Fruit fly (Drosophila melanogaster) whole organism, embryonic: ENCODE measurements around the gene Polr2F.

Experiments
- B-H1 ChIP-seq: fragments of 200-800 bp; sonication (Bioruptor generic); IDR thresholded peaks from 3 replicates; pipeline ENCODE4 v1.3.6; 2022; ENCODE audit warnings: missing biosample characterization, missing genetic modification characterization
- BEAF-32 ChIP-seq: fragments of 200-800 bp; sonication (Bioruptor generic); optimal IDR thresholded peaks from 3 replicates; lab custom pipeline; 2017; ENCODE audit warnings: missing biosample characterization, missing genetic modification characterization, mild to moderate bottlenecking, moderate library complexity, missing genetic modification reagents
- CG1024 ChIP-seq: fragments of 200-800 bp; sonication (Bioruptor generic); IDR thresholded peaks from 2 replicates; pipeline ENCODE4 v1.3.6; 2022; ENCODE audit warnings: missing biosample characterization, missing genetic modification characterization
- CG10267 ChIP-seq: fragments of 200-800 bp; sonication (Bioruptor generic); optimal IDR thresholded peaks from 2 replicates; lab custom pipeline; 2018; ENCODE audit warnings: missing biosample characterization, mild to moderate bottlenecking, missing genetic modification characterization, moderate library complexity
- CG10274 ChIP-seq: fragments of 200-800 bp; sonication (Bioruptor generic); optimal IDR thresholded peaks from 3 replicates; lab custom pipeline; 2017; ENCODE audit warnings: missing biosample characterization, mild to moderate bottlenecking, missing genetic modification characterization
- CG11093 ChIP-seq: fragments of 200-800 bp; sonication (Bioruptor generic); IDR thresholded peaks from 3 replicates; pipeline ENCODE4 v1.3.6; 2022; ENCODE audit warnings: missing biosample characterization, missing genetic modification characterization
- CG11695 ChIP-seq: fragments of 200-800 bp; sonication (Bioruptor generic); IDR thresholded peaks from 3 replicates; pipeline ENCODE4 v1.3.6; 2022; ENCODE audit warnings: missing biosample characterization, missing genetic modification characterization
- CG13624 ChIP-seq: fragments of 200-800 bp; sonication (Bioruptor generic); optimal IDR thresholded peaks from 2 replicates; lab custom pipeline; 2016; ENCODE audit warnings: missing biosample characterization, missing genetic modification characterization
- CG13775 ChIP-seq: fragments of 200-800 bp; sonication (Bioruptor generic); optimal IDR thresholded peaks from 3 replicates; lab custom pipeline; 2017; ENCODE audit warnings: missing biosample characterization, mild to moderate bottlenecking, missing genetic modification characterization
- CG14710 ChIP-seq: fragments of 200-800 bp; sonication (Bioruptor generic); optimal IDR thresholded peaks from 3 replicates; lab custom pipeline; 2019; ENCODE audit warnings: missing biosample characterization, mild to moderate bottlenecking, missing genetic modification characterization, moderate library complexity
- CG16815 ChIP-seq: fragments of 200-800 bp; sonication (Bioruptor generic); optimal IDR thresholded peaks from 3 replicates; lab custom pipeline; 2017; ENCODE audit warnings: missing biosample characterization, mild to moderate bottlenecking, missing genetic modification characterization
- CG17361 ChIP-seq: fragments of 200-800 bp; sonication (Bioruptor generic); IDR thresholded peaks from 3 replicates; pipeline ENCODE4 v1.3.6; 2022; ENCODE audit warnings: missing biosample characterization, missing genetic modification characterization
- CG17829 ChIP-seq: fragments of 200-800 bp; optimal IDR thresholded peaks from 2 replicates; lab custom pipeline; 2019; ENCODE audit warnings: missing biosample characterization, mild to moderate bottlenecking, missing genetic modification characterization, moderate library complexity
- CG1832 ChIP-seq: fragments of 200-800 bp; sonication (Bioruptor generic); optimal IDR thresholded peaks from 2 replicates; lab custom pipeline; 2017; ENCODE audit warnings: missing biosample characterization, mild to moderate bottlenecking, missing genetic modification characterization, inconsistent platforms
- CG2116 ChIP-seq: fragments of 200-800 bp; sonication (Bioruptor generic); optimal IDR thresholded peaks from 3 replicates; lab custom pipeline; 2018; ENCODE audit warnings: missing biosample characterization, mild to moderate bottlenecking, missing genetic modification characterization
- CG3065 ChIP-seq: fragments of 200-800 bp; sonication (Bioruptor generic); optimal IDR thresholded peaks from 2 replicates; lab custom pipeline; 2016; ENCODE audit warnings: missing biosample characterization, missing genetic modification characterization
- CG32767 ChIP-seq: fragments of 200-800 bp; sonication (Bioruptor generic); IDR thresholded peaks from 2 replicates; pipeline ENCODE4 v1.3.6; 2022; ENCODE audit warnings: missing biosample characterization, missing genetic modification characterization
- CG34422 ChIP-seq: fragments of 200-800 bp; sonication (Bioruptor generic); IDR thresholded peaks from 3 replicates; pipeline ENCODE4 v1.3.6; 2022; ENCODE audit warnings: missing biosample characterization, missing genetic modification characterization
- CG4424 ChIP-seq: fragments of 200-800 bp; sonication (Bioruptor generic); optimal IDR thresholded peaks from 3 replicates; lab custom pipeline; 2016; ENCODE audit warnings: missing biosample characterization, missing genetic modification characterization
- CG6791 ChIP-seq: fragments of 200-800 bp; sonication (Bioruptor generic); IDR thresholded peaks from 3 replicates; pipeline ENCODE4 v1.3.6; 2022; ENCODE audit warnings: missing biosample characterization, missing genetic modification characterization; ENCODE audit not compliant: partially characterized antibody
- CG7556 ChIP-seq: fragments of 200-800 bp; sonication (Bioruptor generic); optimal IDR thresholded peaks from 2 replicates; lab custom pipeline; 2017; ENCODE audit warnings: missing biosample characterization, mild to moderate bottlenecking, missing genetic modification characterization
- CG8290 ChIP-seq, 3 experiments: fragments of 200-800 bp; sonication (Bioruptor generic); optimal IDR thresholded peaks; 2 replicates each; lab custom pipeline; 2016 to 2019; ENCODE audit warnings: missing biosample characterization in 3 of 3, missing genetic modification characterization in 3 of 3, mild to moderate bottlenecking in 2 of 3, moderate library complexity in 1 of 3
- CG9437 ChIP-seq: fragments of 200-800 bp; sonication (Bioruptor generic); optimal IDR thresholded peaks from 2 replicates; lab custom pipeline; 2018; ENCODE audit warnings: missing biosample characterization, mild to moderate bottlenecking, missing genetic modification characterization
- CG9727 ChIP-seq: fragments of 200-800 bp; sonication (Bioruptor generic); optimal IDR thresholded peaks from 3 replicates; lab custom pipeline; 2017; ENCODE audit warnings: missing biosample characterization, mild to moderate bottlenecking, missing genetic modification characterization
- CrebB ChIP-seq: fragments of 200-800 bp; sonication (Bioruptor generic); optimal IDR thresholded peaks from 3 replicates; lab custom pipeline; 2018; ENCODE audit warnings: missing biosample characterization, mild to moderate bottlenecking, missing genetic modification characterization
- D19A ChIP-seq: fragments of 200-800 bp; optimal IDR thresholded peaks from 3 replicates; lab custom pipeline; 2019; ENCODE audit warnings: missing biosample characterization, mild to moderate bottlenecking, missing genetic modification characterization, moderate library complexity
- E2f2 ChIP-seq: fragments of 200-800 bp; sonication (Bioruptor generic); IDR thresholded peaks from 2 replicates; pipeline ENCODE4 v1.3.6; 2022; ENCODE audit warnings: missing biosample characterization, missing genetic modification characterization
- Hand ChIP-seq: fragments of 200-800 bp; sonication (Bioruptor generic); optimal IDR thresholded peaks from 2 replicates; lab custom pipeline; 2017; ENCODE audit warnings: mild to moderate bottlenecking, missing biosample characterization, missing genetic modification reagents, missing genetic modification characterization
- Hr3 ChIP-seq: fragments of 200-800 bp; sonication (Bioruptor generic); optimal IDR thresholded peaks from 3 replicates; lab custom pipeline; 2016; ENCODE audit warnings: missing biosample characterization, missing genetic modification characterization
- Hr39 ChIP-seq: fragments of >200 bp; optimal IDR thresholded peaks from 2 replicates; lab custom pipeline; 2017
- Hr51 ChIP-seq, 2 experiments: fragments of 200-800 bp; sonication (Bioruptor generic); optimal IDR thresholded peaks; 2 replicates in 1 of 2; 3 replicates in 1 of 2; lab custom pipeline; 2016 to 2018; ENCODE audit warnings: missing biosample characterization in 2 of 2, missing genetic modification characterization in 2 of 2, mild to moderate bottlenecking in 1 of 2, moderate library complexity in 1 of 2
- MESR4 ChIP-seq: fragments of 200-800 bp; sonication (Bioruptor generic); optimal IDR thresholded peaks from 2 replicates; lab custom pipeline; 2018; ENCODE audit warnings: missing biosample characterization, mild to moderate bottlenecking, missing genetic modification characterization, moderate library complexity
- Nf-YC ChIP-seq: fragments of 200-800 bp; optimal IDR thresholded peaks from 3 replicates; lab custom pipeline; 2019; ENCODE audit warnings: missing biosample characterization, mild to moderate bottlenecking, missing genetic modification characterization, moderate library complexity
- Optix ChIP-seq: fragments of 200-800 bp; sonication (Bioruptor generic); IDR thresholded peaks from 3 replicates; pipeline ENCODE4 v1.3.6; 2022; ENCODE audit warnings: missing biosample characterization, missing genetic modification characterization
- Sin3A ChIP-seq: fragments of >200 bp; optimal IDR thresholded peaks from 2 replicates; lab custom pipeline; 2018
- YL-1 ChIP-seq: fragments of 200-800 bp; sonication (Bioruptor generic); optimal IDR thresholded peaks from 3 replicates; lab custom pipeline; 2017; ENCODE audit warnings: missing biosample characterization, mild to moderate bottlenecking, missing genetic modification characterization
- da ChIP-seq: fragments of 200-800 bp; sonication (Bioruptor generic); optimal IDR thresholded peaks from 2 replicates; lab custom pipeline; 2016; ENCODE audit warnings: missing biosample characterization, missing genetic modification characterization
- dimm ChIP-seq: fragments of 200-800 bp; sonication (Bioruptor generic); IDR thresholded peaks from 2 replicates; pipeline ENCODE4 v1.3.6; 2022; ENCODE audit warnings: missing biosample characterization, missing genetic modification characterization
- dmrt11E ChIP-seq: fragments of 200-800 bp; sonication (Bioruptor generic); optimal IDR thresholded peaks from 3 replicates; lab custom pipeline; 2018; ENCODE audit warnings: missing biosample characterization, mild to moderate bottlenecking, missing genetic modification characterization, moderate library complexity
- fd102C ChIP-seq: fragments of 200-800 bp; sonication (Bioruptor generic); optimal IDR thresholded peaks from 2 replicates; lab custom pipeline; 2018; ENCODE audit warnings: missing biosample characterization, mild to moderate bottlenecking, missing genetic modification characterization, moderate library complexity
- fd96Cb ChIP-seq: fragments of 200-800 bp; sonication (Bioruptor generic); optimal IDR thresholded peaks from 2 replicates; lab custom pipeline; 2018; ENCODE audit warnings: missing biosample characterization, mild to moderate bottlenecking, missing genetic modification characterization, moderate library complexity
- gce ChIP-seq: fragments of 200-800 bp; sonication (Bioruptor generic); IDR thresholded peaks from 3 replicates; pipeline ENCODE4 v1.3.6; 2022; ENCODE audit warnings: missing biosample characterization, missing genetic modification characterization
- lbe ChIP-seq: fragments of 200-800 bp; sonication (Bioruptor generic); optimal IDR thresholded peaks from 2 replicates; lab custom pipeline; 2016; ENCODE audit warnings: missing biosample characterization, mild to moderate bottlenecking, missing genetic modification characterization
- org-1 ChIP-seq: fragments of 200-800 bp; sonication (Bioruptor generic); optimal IDR thresholded peaks from 2 replicates; lab custom pipeline; 2017; ENCODE audit warnings: missing biosample characterization, missing genetic modification characterization
- pb ChIP-seq: fragments of 200-800 bp; sonication (Bioruptor generic); optimal IDR thresholded peaks from 3 replicates; lab custom pipeline; 2016; ENCODE audit warnings: missing biosample characterization, missing genetic modification characterization
- pros ChIP-seq: fragments of 200-800 bp; sonication (Bioruptor generic); optimal IDR thresholded peaks from 3 replicates; lab custom pipeline; 2019; ENCODE audit warnings: missing biosample characterization, mild to moderate bottlenecking, missing genetic modification characterization, moderate library complexity
- sens ChIP-seq: fragments of 200-800 bp; sonication (Bioruptor generic); peaks from one replicate; lab custom pipeline; 2016; ENCODE audit warnings: missing biosample characterization, missing genetic modification characterization
- stwl ChIP-seq: fragments of 200-800 bp; sonication (Bioruptor generic); optimal IDR thresholded peaks from 3 replicates; lab custom pipeline; 2018; ENCODE audit warnings: missing biosample characterization, mild to moderate bottlenecking, missing genetic modification characterization, moderate library complexity
- sug ChIP-seq: fragments of 200-800 bp; optimal IDR thresholded peaks from 2 replicates; lab custom pipeline; 2019; ENCODE audit warnings: missing biosample characterization, mild to moderate bottlenecking, missing genetic modification characterization, moderate library complexity

The Polr2F gene

DNA sequence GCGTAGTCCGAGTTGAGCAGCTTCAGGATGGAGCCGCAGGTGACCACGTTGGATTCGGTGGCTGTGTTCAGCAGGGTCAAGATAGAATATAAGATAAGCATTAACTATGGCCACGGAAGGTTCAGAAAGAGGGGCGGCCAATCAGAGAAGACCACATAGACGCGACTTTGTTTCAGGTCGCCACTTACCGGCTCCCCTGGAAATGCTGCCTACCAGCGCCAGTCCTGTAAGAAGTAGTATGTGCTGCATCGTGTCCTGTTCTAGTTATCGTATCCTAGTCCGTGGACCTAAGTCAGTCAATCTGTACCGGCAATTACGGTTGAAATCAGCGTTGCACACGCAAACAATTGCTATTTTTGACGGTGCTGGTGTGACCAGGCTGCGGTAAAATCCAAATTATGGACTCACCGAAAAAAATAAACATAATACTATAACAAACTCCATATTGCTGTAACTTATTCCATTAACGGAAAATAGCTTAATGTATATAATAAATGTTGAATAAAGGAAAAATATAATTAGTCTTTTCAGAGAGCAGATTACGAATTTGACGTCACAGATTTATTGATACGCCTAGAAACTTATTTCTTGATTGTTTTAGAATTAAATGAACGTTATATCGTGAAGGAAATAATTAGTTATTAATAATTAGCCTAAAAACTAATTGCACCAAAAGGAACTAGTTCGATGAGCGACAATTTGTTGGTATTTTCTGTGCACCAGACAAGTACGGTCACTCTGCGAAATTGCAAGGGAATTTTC lies 17.0 kb upstream of the Polr2F start, which contains the start of the genes CG11999 and CG1161 (continued):
- TF ChIP-seq CG32767 (0 out of 2 replicates have a peak, but pooled peaks have one; percentile 12), Optix (no peak), YL-1 (GFP tag; lab: Kevin White, UChicago) (peak; percentile 47), lbe (GFP tag; lab: Kevin White, UChicago) (peak; percentile 28), CG9727 (GFP tag; lab: Kevin White, UChicago) (peak; percentile 19), Hr39 (lab: Kevin White, UChicago) (no peak), dimm (GFP tag; lab: Robert Waterston, UW) (no peak), CG1832 (no peak), Hand (GFP tag; lab: Kevin White, UChicago) (no peak), fd102C (GFP tag; lab: Kevin White, UChicago) (no peak), CG10274 (GFP tag; lab: Kevin White, UChicago) (no peak), CG10267 (peak; percentile 43), BEAF-32 (GFP tag; lab: Kevin White, UChicago) (peak; percentile 36), E2f2 (no peak; the same call in 1 of the 2 replicates), MESR4 (peak; percentile 66), CG11695 (no peak), CG2116 (GFP tag; lab: Kevin White, UChicago) (peak; percentile 89), CG34422 (GFP tag; lab: Robert Waterston, UW) (0 out of 3 replicates have a peak, but pooled peaks have one; percentile 24), gce (GFP tag; lab: Robert Waterston, UW) (no peak), CG13624 (GFP tag; lab: Kevin White, UChicago) (no peak), CG7556 (peak; percentile 17), B-H1 (GFP tag; lab: Robert Waterston, UW) (no peak), CrebB (no peak), Hr3 (peak; percentile 36), da (GFP tag; lab: Kevin White, UChicago) (no peak), org-1 (GFP tag; lab: Kevin White, UChicago) (no peak), pb (no peak), Hr51 (GFP tag; optimal IDR thresholded peaks at IDR 0.05; lab: Kevin White, UChicago) (peak in 1 of 2 experiments; percentile 52), sug (tag; lab: Kevin White, UChicago) (peak; percentile 20), fd96Cb (no peak), CG14710 (peak; percentile 64), CG6791 (0 out of 3 replicates have a peak, but pooled peaks have one; percentile 22), sens (GFP tag; lab: Kevin White, UChicago) (peak; percentile 82), dmrt11E (tag; lab: Kevin White, UChicago) (peak; percentile 9), stwl (tag; lab: Kevin White, UChicago) (peak; percentile 88), CG8290 (GFP tag; optimal IDR thresholded peaks at IDR 0.05; lab: Kevin White, UChicago) (peak; percentile 1), CG8290 (tag; optimal IDR thresholded peaks at IDR 0.05; lab: Kevin White, UChicago) (no peak), CG16815 (GFP tag; lab: Kevin White, UChicago) (no peak), CG17829 (peak; percentile 26), Nf-YC (tag; lab: Kevin White, UChicago) (peak; percentile 94), CG17361 (GFP tag; lab: Robert Waterston, UW) (peak; percentile 60; the same call in 2 of the 3 replicates), pros (GFP tag; lab: Kevin White, UChicago) (no peak), CG13775 (GFP tag; lab: Kevin White, UChicago) (peak; percentile 10), CG1024 (GFP tag; lab: Robert Waterston, UW) (no peak), CG3065 (GFP tag; lab: Kevin White, UChicago) (no peak), CG9437 (peak; percentile 10), Sin3A (lab: Kevin White, UChicago) (peak; percentile 57), CG4424 (GFP tag; lab: Kevin White, UChicago) (peak; percentile 22), D19A (tag; lab: Kevin White, UChicago) (peak; percentile 14), CG11093 (no peak)
